Fruit fly (Drosophila melanogaster) whole organism, embryonic: Measurements from ENCODE around the gene CG16789.

ENCODE experiments used
- Atf-2 ChIP-seq: fragments of 200-800 bp; sonication (Bioruptor generic); optimal IDR thresholded peaks from 2 replicates; lab custom pipeline; 2016; ENCODE audit warnings: missing biosample characterization, missing genetic modification characterization
- Bgb ChIP-seq: fragments of 200-800 bp; sonication (Bioruptor generic); IDR thresholded peaks from 2 replicates; pipeline ENCODE4 v1.3.6; 2022; ENCODE audit warnings: missing biosample characterization, missing genetic modification characterization; ENCODE audit not compliant: partially characterized antibody
- Bteb2 ChIP-seq: fragments of 200-800 bp; sonication (Bioruptor generic); optimal IDR thresholded peaks from 2 replicates; lab custom pipeline; 2016; ENCODE audit warnings: missing biosample characterization, missing genetic modification characterization
- C15 ChIP-seq: fragments of 200-800 bp; sonication (Bioruptor generic); IDR thresholded peaks from 3 replicates; pipeline ENCODE4 v1.3.6; 2022; ENCODE audit warnings: missing biosample characterization, missing genetic modification characterization
- CG10147 ChIP-seq: fragments of 200-800 bp; sonication (Bioruptor generic); optimal IDR thresholded peaks from 2 replicates; lab custom pipeline; 2019; ENCODE audit warnings: missing biosample characterization, mild to moderate bottlenecking, missing genetic modification characterization, moderate library complexity
- CG10565 ChIP-seq: fragments of 200-800 bp; sonication (Bioruptor generic); optimal IDR thresholded peaks from 3 replicates; lab custom pipeline; 2016; ENCODE audit warnings: missing biosample characterization, mild to moderate bottlenecking, missing genetic modification characterization
- CG13287 ChIP-seq: fragments of 200-800 bp; sonication (Bioruptor generic); IDR thresholded peaks from 2 replicates; pipeline ENCODE4 v1.3.6; 2022; ENCODE audit warnings: missing biosample characterization, missing genetic modification characterization; ENCODE audit not compliant: partially characterized antibody
- CG13624 ChIP-seq: fragments of 200-800 bp; sonication (Bioruptor generic); optimal IDR thresholded peaks from 2 replicates; lab custom pipeline; 2016; ENCODE audit warnings: missing biosample characterization, missing genetic modification characterization
- CG14441 ChIP-seq: fragments of 200-800 bp; sonication (Bioruptor generic); IDR thresholded peaks from 2 replicates; pipeline ENCODE4 v1.3.6; 2022; ENCODE audit warnings: missing biosample characterization, missing genetic modification characterization
- CG15011 ChIP-seq: fragments of 200-800 bp; sonication (Bioruptor generic); optimal IDR thresholded peaks from 3 replicates; lab custom pipeline; 2018; ENCODE audit warnings: missing biosample characterization, mild to moderate bottlenecking, missing genetic modification characterization
- CG1529 ChIP-seq: fragments of 200-800 bp; sonication (Bioruptor generic); optimal IDR thresholded peaks from 3 replicates; lab custom pipeline; 2018; ENCODE audit warnings: missing biosample characterization, missing genetic modification characterization
- CG15514 ChIP-seq: fragments of 200-800 bp; sonication (Bioruptor generic); optimal IDR thresholded peaks from 3 replicates; lab custom pipeline; 2017; ENCODE audit warnings: missing biosample characterization, missing genetic modification characterization, mild to moderate bottlenecking, moderate library complexity, missing genetic modification reagents
- CG1603 ChIP-seq: fragments of 200-800 bp; sonication (Bioruptor generic); optimal IDR thresholded peaks from 2 replicates; lab custom pipeline; 2019; ENCODE audit warnings: missing biosample characterization, mild to moderate bottlenecking, missing genetic modification characterization, moderate library complexity
- CG17385 ChIP-seq: fragments of 200-800 bp; sonication (Bioruptor generic); optimal IDR thresholded peaks from 3 replicates; lab custom pipeline; 2018; ENCODE audit warnings: missing biosample characterization, mild to moderate bottlenecking, missing genetic modification characterization
- CG17568 ChIP-seq: fragments of 200-800 bp; sonication (Bioruptor generic); optimal IDR thresholded peaks from 2 replicates; lab custom pipeline; 2018; ENCODE audit warnings: missing biosample characterization, mild to moderate bottlenecking, missing genetic modification characterization, moderate library complexity
- CG4282 ChIP-seq: fragments of 200-800 bp; sonication (Bioruptor generic); optimal IDR thresholded peaks from 2 replicates; lab custom pipeline; 2016; ENCODE audit warnings: missing biosample characterization, missing genetic modification characterization
- CG6791 ChIP-seq: fragments of 200-800 bp; sonication (Bioruptor generic); IDR thresholded peaks from 3 replicates; pipeline ENCODE4 v1.3.6; 2022; ENCODE audit warnings: missing biosample characterization, missing genetic modification characterization; ENCODE audit not compliant: partially characterized antibody
- CG9727 ChIP-seq: fragments of 200-800 bp; sonication (Bioruptor generic); optimal IDR thresholded peaks from 3 replicates; lab custom pipeline; 2017; ENCODE audit warnings: missing biosample characterization, mild to moderate bottlenecking, missing genetic modification characterization
- CG9932 ChIP-seq: fragments of 200-800 bp; sonication (Bioruptor generic); IDR thresholded peaks from 2 replicates; pipeline ENCODE4 v1.3.6; 2022; ENCODE audit warnings: missing biosample characterization, missing genetic modification characterization
- CHES-1-like ChIP-seq: fragments of 200-800 bp; sonication (Bioruptor generic); optimal IDR thresholded peaks from 2 replicates; lab custom pipeline; 2016; ENCODE audit warnings: missing biosample characterization, missing genetic modification characterization
- CoRest ChIP-seq: fragments of 200-800 bp; sonication (Bioruptor generic); optimal IDR thresholded peaks from 3 replicates; lab custom pipeline; 2018; ENCODE audit warnings: missing biosample characterization, mild to moderate bottlenecking, missing genetic modification characterization, moderate library complexity
- D19B ChIP-seq: fragments of 200-800 bp; sonication (Bioruptor generic); optimal IDR thresholded peaks from 2 replicates; lab custom pipeline; 2017; ENCODE audit warnings: missing biosample characterization, mild to moderate bottlenecking, missing genetic modification characterization
- Doc2 ChIP-seq: fragments of 200-800 bp; sonication (Bioruptor generic); IDR thresholded peaks from 2 replicates; pipeline ENCODE4 v1.3.6; 2022; ENCODE audit warnings: missing biosample characterization, missing genetic modification characterization
- Eip74EF ChIP-seq, 2 experiments: fragments of 200-800 bp in 1 of 2; fragments of >200 bp in 1 of 2; sonication (Bioruptor generic) in 1 of 2; optimal IDR thresholded peaks; 2 replicates each; lab custom pipeline; 2017 to 2019; ENCODE audit warnings: missing biosample characterization in 2 of 2, missing genetic modification characterization in 2 of 2, mild to moderate bottlenecking in 1 of 2, moderate library complexity in 1 of 2
- Gug ChIP-seq: fragments of 200-800 bp; sonication (Bioruptor generic); IDR thresholded peaks from 4 replicates; pipeline ENCODE4 v1.3.6; 2022; ENCODE audit warnings: missing biosample characterization, missing genetic modification characterization
- H2.0 ChIP-seq: fragments of 200-800 bp; sonication (Bioruptor generic); IDR thresholded peaks from 2 replicates; pipeline ENCODE4 v1.3.6; 2022; ENCODE audit warnings: missing biosample characterization, missing genetic modification characterization
- MTF-1 ChIP-seq: fragments of 200-800 bp; sonication (Bioruptor generic); optimal IDR thresholded peaks from 2 replicates; lab custom pipeline; 2018; ENCODE audit warnings: missing biosample characterization, mild to moderate bottlenecking, missing genetic modification characterization, borderline replicate concordance
- Opbp ChIP-seq: fragments of 200-800 bp; sonication (Bioruptor generic); IDR thresholded peaks from 3 replicates; pipeline ENCODE4 v1.3.6; 2022; ENCODE audit warnings: missing biosample characterization, missing genetic modification characterization; ENCODE audit not compliant: partially characterized antibody
- TFAM ChIP-seq: fragments of 200-800 bp; sonication (Bioruptor generic); optimal IDR thresholded peaks from 2 replicates; lab custom pipeline; 2017; ENCODE audit warnings: missing biosample characterization, missing genetic modification characterization, inconsistent platforms
- YL-1 ChIP-seq: fragments of 200-800 bp; sonication (Bioruptor generic); optimal IDR thresholded peaks from 3 replicates; lab custom pipeline; 2017; ENCODE audit warnings: missing biosample characterization, mild to moderate bottlenecking, missing genetic modification characterization
- ac ChIP-seq: fragments of 200-800 bp; sonication (Bioruptor generic); optimal IDR thresholded peaks from 3 replicates; lab custom pipeline; 2017; ENCODE audit warnings: missing biosample characterization, mild to moderate bottlenecking, missing genetic modification characterization
- ato ChIP-seq: fragments of 200-800 bp; sonication (Bioruptor generic); IDR thresholded peaks from 2 replicates; pipeline ENCODE4 v1.3.6; 2022; ENCODE audit warnings: missing biosample characterization, missing genetic modification characterization; ENCODE audit not compliant: partially characterized antibody
- bbx ChIP-seq: fragments of 200-800 bp; sonication (Bioruptor generic); IDR thresholded peaks from 2 replicates; pipeline ENCODE4 v1.3.6; 2022; ENCODE audit warnings: missing biosample characterization, missing genetic modification characterization; ENCODE audit not compliant: partially characterized antibody
- bowl ChIP-seq: fragments of 200-800 bp; sonication (Bioruptor generic); IDR thresholded peaks from 2 replicates; pipeline ENCODE4 v1.3.6; 2022; ENCODE audit warnings: missing biosample characterization, missing genetic modification characterization
- chm ChIP-seq: fragments of 200-800 bp; sonication (Bioruptor generic); IDR thresholded peaks from 2 replicates; pipeline ENCODE4 v1.3.6; 2022; ENCODE audit warnings: missing biosample characterization, missing genetic modification characterization
- chn ChIP-seq: fragments of 200-800 bp; sonication (Bioruptor generic); optimal IDR thresholded peaks from 2 replicates; lab custom pipeline; 2016; ENCODE audit warnings: missing biosample characterization, missing genetic modification characterization
- ci ChIP-seq: fragments of 200-800 bp; sonication (Bioruptor generic); IDR thresholded peaks from 3 replicates; pipeline ENCODE4 v1.3.6; 2022; ENCODE audit warnings: missing biosample characterization, missing genetic modification characterization
- crol ChIP-seq: fragments of 200-800 bp; sonication (Bioruptor generic); IDR thresholded peaks from 2 replicates; pipeline ENCODE4 v1.3.6; 2022; ENCODE audit warnings: missing biosample characterization, missing genetic modification characterization
- dati ChIP-seq: fragments of 200-800 bp; sonication (Bioruptor generic); IDR thresholded peaks from 2 replicates; pipeline ENCODE4 v1.3.6; 2022; ENCODE audit warnings: missing biosample characterization, missing genetic modification characterization
- en ChIP-seq: fragments of 200-800 bp; sonication (Bioruptor generic); optimal IDR thresholded peaks from 2 replicates; lab custom pipeline; 2016; ENCODE audit warnings: missing biosample characterization, missing genetic modification characterization
- gsb ChIP-seq: fragments of 200-800 bp; sonication (Bioruptor generic); IDR thresholded peaks from 2 replicates; pipeline ENCODE4 v1.3.6; 2022; ENCODE audit warnings: missing biosample characterization, missing genetic modification characterization
- h ChIP-seq: fragments of >200 bp; optimal IDR thresholded peaks from 2 replicates; lab custom pipeline; 2017
- kni ChIP-seq: fragments of 200-800 bp; sonication (Bioruptor generic); optimal IDR thresholded peaks from 3 replicates; lab custom pipeline; 2017; ENCODE audit warnings: mild to moderate bottlenecking, missing biosample characterization, missing genetic modification reagents, missing genetic modification characterization
- nerfin-1 ChIP-seq: fragments of 200-800 bp; sonication (Bioruptor generic); optimal IDR thresholded peaks from 3 replicates; lab custom pipeline; 2019; ENCODE audit warnings: missing biosample characterization, mild to moderate bottlenecking, missing genetic modification characterization, moderate library complexity
- tin ChIP-seq: fragments of 200-800 bp; sonication (Bioruptor generic); optimal IDR thresholded peaks from 3 replicates; lab custom pipeline; 2016; ENCODE audit warnings: missing biosample characterization, missing genetic modification characterization
- trem ChIP-seq: fragments of 200-800 bp; optimal IDR thresholded peaks from 3 replicates; lab custom pipeline; 2019; ENCODE audit warnings: missing biosample characterization, mild to moderate bottlenecking, missing genetic modification characterization, moderate library complexity
- vfl ChIP-seq: fragments of 200-800 bp; sonication (Bioruptor generic); optimal IDR thresholded peaks from 2 replicates; lab custom pipeline; 2016; ENCODE audit warnings: missing biosample characterization, missing genetic modification characterization
- zfh1 ChIP-seq: fragments of 200-800 bp; sonication (Bioruptor generic); IDR thresholded peaks from 3 replicates; pipeline ENCODE4 v1.3.6; 2022; ENCODE audit warnings: missing biosample characterization, missing genetic modification characterization

The CG16789 gene

dm6 chr3R:9527907-9528842 lies 37.8 kb upstream of the CG16789 start (continued):
- TF ChIP-seq en (GFP tag; lab: Kevin White, UChicago) (peak; percentile 70), tin (peak; percentile 89), ci (GFP tag; lab: Robert Waterston, UW) (peak; percentile 88), Atf-2 (GFP tag; lab: Kevin White, UChicago) (peak; percentile 77), CG1529 (peak; percentile 12), H2.0 (GFP tag; lab: Robert Waterston, UW) (peak; percentile 82), CG15011 (GFP tag; lab: Kevin White, UChicago) (peak; percentile 85), CG9727 (GFP tag; lab: Kevin White, UChicago) (peak; percentile 90), D19B (GFP tag; lab: Kevin White, UChicago) (peak; percentile 87), CG4282 (GFP tag; lab: Kevin White, UChicago) (peak; percentile 88), bowl (peak; percentile 68; the same call in 1 of the 2 replicates), vfl (GFP tag; lab: Kevin White, UChicago) (peak; percentile 86), dati (GFP tag; lab: Robert Waterston, UW) (peak; percentile 68), CG6791 (GFP tag; lab: Robert Waterston, UW) (no peak), Doc2 (GFP tag; lab: Robert Waterston, UW) (peak; percentile 83), h (lab: Kevin White, UChicago) (no peak), CG9932 (GFP tag; lab: Robert Waterston, UW) (peak; percentile 91), ato (GFP tag; lab: Robert Waterston, UW) (no peak), chm (GFP tag; lab: Robert Waterston, UW) (peak; percentile 90), TFAM (peak; percentile 37), CG17385 (GFP tag; lab: Kevin White, UChicago) (peak; percentile 77), CG1603 (tag; lab: Kevin White, UChicago) (no peak), CG13287 (GFP tag; lab: Robert Waterston, UW) (no peak), MTF-1 (GFP tag; lab: Kevin White, UChicago) (peak; percentile 85), Bteb2 (GFP tag; lab: Kevin White, UChicago) (peak; percentile 78), CG14441 (peak; percentile 95), Gug (GFP tag; lab: Robert Waterston, UW) (peak; percentile 92), CG15514 (GFP tag; lab: Kevin White, UChicago) (peak; percentile 92), nerfin-1 (tag; lab: Kevin White, UChicago) (no peak), gsb (peak; percentile 90), CoRest (no peak), Opbp (GFP tag; lab: Robert Waterston, UW) (no peak), crol (GFP tag; lab: Robert Waterston, UW) (no peak), CG10147 (peak; percentile 84), chn (peak; percentile 74), CHES-1-like (GFP tag; lab: Kevin White, UChicago) (peak; percentile 90), Bgb (GFP tag; lab: Robert Waterston, UW) (peak; percentile 39; the same call in 1 of the 2 replicates), bbx (GFP tag; lab: Robert Waterston, UW) (no peak; the same call in 1 of the 2 replicates), C15 (GFP tag; lab: Robert Waterston, UW) (peak; percentile 84; the same call in 2 of the 3 replicates), ac (no peak), YL-1 (GFP tag; lab: Kevin White, UChicago) (no peak), CG10565 (GFP tag; lab: Kevin White, UChicago) (peak; percentile 58), CG17568 (peak; percentile 30), trem (tag; lab: Kevin White, UChicago) (peak; percentile 45), CG13624 (GFP tag; lab: Kevin White, UChicago) (peak; percentile 95), zfh1 (GFP tag; lab: Robert Waterston, UW) (peak; percentile 91), Eip74EF (GFP tag; optimal IDR thresholded peaks at IDR 0.05; lab: Kevin White, UChicago) (peak in 1 of 2 experiments; percentile 65), kni (no peak)
